Fruit fly (Drosophila melanogaster) whole organism: Measurements from ENCODE around the gene mtDNA-helicase.

Source experiments
- CG8478 ChIP-seq: fragments of >200 bp; optimal IDR thresholded peaks from 2 replicates; lab custom pipeline; 2018; ENCODE audit warnings: inconsistent platforms
- Dll ChIP-seq: fragments of >200 bp; optimal IDR thresholded peaks from 2 replicates; lab custom pipeline; 2017
- EcR ChIP-seq, 2 experiments: fragments of >200 bp; optimal IDR thresholded peaks; 2 replicates each; lab custom pipeline; 2017; ENCODE audit warnings: missing biosample characterization in 2 of 2, missing genetic modification characterization in 2 of 2, missing genetic modification reagents in 2 of 2
- pan ChIP-seq: fragments of >200 bp; optimal IDR thresholded peaks from 2 replicates; lab custom pipeline; 2017
- psq ChIP-seq: fragments of >200 bp; optimal IDR thresholded peaks from 2 replicates; lab custom pipeline; 2017
- usp ChIP-seq: fragments of >200 bp; optimal IDR thresholded peaks from 2 replicates; lab custom pipeline; 2017; ENCODE audit warnings: missing biosample characterization, missing genetic modification characterization, mixed read lengths

Gene mtDNA-helicase

DNA sequence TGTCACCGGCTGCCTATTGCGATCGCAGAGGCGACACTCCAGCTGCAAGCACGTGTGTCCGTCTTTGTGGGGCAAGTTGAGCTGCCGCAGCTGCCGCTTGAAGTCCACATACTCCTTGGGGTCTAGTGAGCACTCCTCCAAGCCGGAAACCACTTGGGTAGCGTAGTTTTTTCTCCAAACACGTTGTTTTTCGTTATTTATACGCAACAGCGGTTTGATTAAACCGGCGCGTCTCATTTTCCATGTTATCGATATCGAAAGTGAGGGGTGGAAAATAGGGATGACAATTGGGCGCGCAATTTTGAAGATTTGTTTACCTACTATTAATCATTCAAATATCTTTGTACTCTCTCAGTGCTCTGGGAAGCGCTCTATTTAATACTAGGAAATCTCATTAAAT, at the start of gene mtDNA-helicase:
Gene mtDNA-helicase, minus strand, starts transcription at position 264 of the 400 bp plus-strand sequence.
- TF ChIP-seq pan (lab: Kevin White, UChicago), result no peak
- TF ChIP-seq psq (lab: Kevin White, UChicago), result no peak
- no peak for TF ChIP-seq Dll
- TF ChIP-seq CG8478 (lab: Kevin White, UChicago), result no peak
- TF ChIP-seq usp (GFP tag; lab: Kevin White, UChicago), result no peak
- TF ChIP-seq EcR (GFP tag; optimal IDR thresholded peaks at IDR 0.05; lab: Kevin White, UChicago), result no peak

DNA sequence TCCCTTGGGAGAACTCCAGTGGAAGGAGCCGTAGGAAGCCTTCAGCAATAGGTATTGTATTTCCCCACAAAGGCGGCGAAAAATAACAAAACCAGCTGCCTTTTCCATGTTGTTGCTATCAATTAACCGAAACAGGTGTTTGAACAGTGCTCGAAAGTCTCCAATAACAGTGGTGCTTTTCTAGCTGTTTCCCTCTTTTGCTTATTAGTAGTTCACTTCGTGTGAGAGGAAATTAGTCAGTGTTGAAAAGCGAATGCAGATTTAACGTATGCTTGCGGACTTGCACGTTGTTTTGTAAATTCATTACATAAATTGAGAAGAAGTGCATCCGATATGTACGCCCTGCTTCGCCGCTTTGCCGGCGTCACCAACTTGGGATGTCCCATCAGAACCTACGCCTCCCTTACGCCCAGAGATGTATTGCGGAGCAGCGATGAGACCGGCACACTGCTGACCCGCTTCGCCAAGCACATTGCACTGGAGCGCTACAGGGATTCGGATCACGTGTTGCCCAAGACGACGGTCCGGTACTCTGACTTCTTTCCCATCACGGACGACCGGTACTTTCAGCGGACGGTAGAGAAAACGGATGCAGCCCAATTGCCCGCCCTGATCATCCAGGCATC, 45.5 kb upstream of the mtDNA-helicase start, which contains the start of the genes Datp and CG4619:
Gene Datp, minus strand, starts transcription at position 160 of the 626 bp plus-strand sequence.
Gene CG4619, plus strand, starts transcription at position 233 of the 626 bp plus-strand sequence.
- no peak for TF ChIP-seq EcR (GFP tag; optimal IDR thresholded peaks at IDR 0.05; lab: Kevin White, UChicago)
- no peak for TF ChIP-seq Dll
- no peak for TF ChIP-seq psq (lab: Kevin White, UChicago)
- TF ChIP-seq pan (lab: Kevin White, UChicago), result no peak

DNA sequence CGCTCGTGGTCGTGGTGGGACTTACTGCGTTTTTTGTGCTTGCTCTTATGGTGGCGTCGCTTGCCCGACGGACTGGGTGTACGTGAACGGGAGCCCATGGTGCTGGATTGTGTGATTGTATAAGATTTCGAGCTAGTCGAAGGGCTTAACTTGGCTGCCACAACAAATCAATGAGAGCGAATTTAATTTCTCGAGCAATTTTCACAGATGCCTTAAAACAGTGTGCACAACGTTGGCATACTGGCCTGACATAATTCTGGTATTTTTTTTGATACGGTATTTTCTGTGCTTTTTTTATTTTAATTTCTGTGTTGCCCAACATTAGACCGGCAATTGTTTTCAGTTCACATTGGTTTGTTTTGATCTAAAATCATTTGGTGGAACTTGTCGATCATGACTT, 44.7 kb upstream of the mtDNA-helicase start, which contains the start of gene Arglu1:
Gene Arglu1, minus strand, starts transcription at position 227 of the 400 bp plus-strand sequence.
- no peak for TF ChIP-seq CG8478 (lab: Kevin White, UChicago)
- TF ChIP-seq EcR (GFP tag; optimal IDR thresholded peaks at IDR 0.05; lab: Kevin White, UChicago), result no peak
- TF ChIP-seq pan (lab: Kevin White, UChicago), result no peak
- no peak for TF ChIP-seq Dll
- TF ChIP-seq usp (GFP tag; lab: Kevin White, UChicago), result no peak
- TF ChIP-seq psq (lab: Kevin White, UChicago), result no peak

DNA sequence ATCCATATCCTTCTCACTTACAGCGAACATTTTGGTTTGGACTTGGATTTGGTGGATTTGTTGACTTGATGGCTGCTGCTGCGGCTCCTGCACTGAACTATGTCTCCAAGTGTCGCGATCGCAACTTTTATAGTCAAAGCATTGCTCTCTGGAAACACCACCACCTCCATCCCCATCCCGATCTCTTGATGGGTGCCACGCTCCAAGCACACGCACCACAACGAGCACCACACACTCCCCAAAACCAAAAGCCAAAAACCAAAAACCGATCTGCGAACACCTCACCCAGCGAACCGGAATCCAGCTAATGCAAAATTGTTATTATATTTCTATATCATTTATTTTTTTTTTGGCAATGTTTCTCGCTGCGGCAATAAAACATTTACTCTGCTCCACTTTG, 39.8 kb upstream of the mtDNA-helicase start, which contains the start of gene Cpr30F:
Gene Cpr30F, minus strand, starts transcription at position 101 of the 400 bp plus-strand sequence.
- no peak for TF ChIP-seq EcR (GFP tag; optimal IDR thresholded peaks at IDR 0.05; lab: Kevin White, UChicago)
- no peak for TF ChIP-seq Dll
- TF ChIP-seq psq (lab: Kevin White, UChicago), result no peak
- no peak for TF ChIP-seq CG8478 (lab: Kevin White, UChicago)
- TF ChIP-seq usp (GFP tag; lab: Kevin White, UChicago), result no peak
- TF ChIP-seq pan (lab: Kevin White, UChicago), result no peak

DNA sequence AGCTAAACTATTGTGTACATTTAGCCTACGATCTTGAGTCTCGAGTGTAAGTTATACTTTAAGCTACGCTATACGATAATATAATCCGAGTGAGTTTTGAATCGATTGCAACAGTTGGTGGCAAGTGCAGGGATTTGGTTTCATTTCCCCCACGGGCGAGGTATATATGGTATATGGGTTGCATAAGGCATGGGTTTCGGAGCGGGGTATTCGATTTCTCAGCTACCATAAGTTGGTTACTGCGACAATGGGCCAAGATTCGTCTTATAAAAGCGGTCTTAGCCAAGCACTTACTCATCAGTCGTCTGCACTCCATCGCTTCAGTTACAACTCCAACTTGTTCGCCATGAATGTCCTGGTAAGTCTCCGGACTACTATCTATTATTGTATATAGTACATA, 37.0 kb upstream of the mtDNA-helicase start, which contains the start of gene CG42367:
Gene CG42367, plus strand, starts transcription at position 301 of the 400 bp plus-strand sequence.
- TF ChIP-seq EcR (GFP tag; optimal IDR thresholded peaks at IDR 0.05; lab: Kevin White, UChicago) (no peak), CG8478 (lab: Kevin White, UChicago) (no peak), pan (lab: Kevin White, UChicago) (no peak), Dll (no peak), usp (GFP tag; lab: Kevin White, UChicago) (no peak), psq (lab: Kevin White, UChicago) (no peak)

DNA sequence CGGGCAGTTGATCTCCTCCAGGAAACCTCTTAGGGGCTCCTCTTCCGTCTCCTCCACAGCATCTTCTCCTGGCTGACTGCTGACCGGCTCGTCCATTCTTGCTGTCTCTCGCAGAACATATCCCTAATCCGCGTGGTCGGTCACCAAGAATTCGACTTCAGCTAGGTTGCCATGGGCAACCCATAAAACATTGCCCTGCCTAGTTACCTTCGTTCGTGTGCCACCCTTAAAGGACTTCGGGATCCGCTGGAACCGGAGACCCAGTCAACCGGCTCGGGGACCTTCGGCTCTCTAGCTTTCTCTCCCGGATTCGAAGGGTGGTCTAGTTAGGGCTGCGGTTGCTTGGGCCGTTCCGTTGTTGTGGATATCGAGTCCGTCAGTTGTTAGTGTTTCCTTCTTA, 31.5 kb upstream of the mtDNA-helicase start, which contains the start of the genes TbCMF46 and CG42366:
Gene TbCMF46, minus strand, starts transcription at position 101 of the 400 bp plus-strand sequence.
Gene CG42366, plus strand, starts transcription at position 397 of the 400 bp plus-strand sequence.
- no peak for TF ChIP-seq usp (GFP tag; lab: Kevin White, UChicago)
- no peak for TF ChIP-seq psq (lab: Kevin White, UChicago)
- no peak for TF ChIP-seq CG8478 (lab: Kevin White, UChicago)
- no peak for TF ChIP-seq Dll
- no peak for TF ChIP-seq pan (lab: Kevin White, UChicago)
- no peak for TF ChIP-seq EcR (GFP tag; optimal IDR thresholded peaks at IDR 0.05; lab: Kevin White, UChicago)

DNA sequence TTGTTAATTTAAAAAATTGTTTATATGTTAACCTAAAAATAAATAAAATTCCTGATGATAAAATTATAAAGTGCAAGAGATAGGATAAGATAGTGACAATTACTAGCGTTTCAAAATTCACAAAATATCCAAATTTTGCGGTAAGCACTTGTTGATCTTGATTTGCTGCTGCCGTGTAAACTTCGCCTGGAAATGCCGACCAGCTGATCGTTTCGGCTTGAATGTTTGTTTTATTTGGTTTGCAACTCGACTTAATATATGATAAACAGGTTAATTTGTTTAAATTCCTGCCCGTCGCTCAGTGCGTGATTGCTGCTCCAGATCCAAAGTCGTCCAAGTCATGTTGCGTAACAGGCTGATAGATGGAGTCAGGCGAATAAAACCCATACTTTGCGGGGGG, 28.2 kb upstream of the mtDNA-helicase start, which contains the start of gene CG4592:
Gene CG4592, plus strand, starts transcription at position 233 of the 400 bp plus-strand sequence.
- TF ChIP-seq pan (lab: Kevin White, UChicago) (no peak), usp (GFP tag; lab: Kevin White, UChicago) (no peak), CG8478 (lab: Kevin White, UChicago) (no peak), Dll (no peak), EcR (GFP tag; optimal IDR thresholded peaks at IDR 0.05; lab: Kevin White, UChicago) (no peak), psq (lab: Kevin White, UChicago) (no peak)

DNA sequence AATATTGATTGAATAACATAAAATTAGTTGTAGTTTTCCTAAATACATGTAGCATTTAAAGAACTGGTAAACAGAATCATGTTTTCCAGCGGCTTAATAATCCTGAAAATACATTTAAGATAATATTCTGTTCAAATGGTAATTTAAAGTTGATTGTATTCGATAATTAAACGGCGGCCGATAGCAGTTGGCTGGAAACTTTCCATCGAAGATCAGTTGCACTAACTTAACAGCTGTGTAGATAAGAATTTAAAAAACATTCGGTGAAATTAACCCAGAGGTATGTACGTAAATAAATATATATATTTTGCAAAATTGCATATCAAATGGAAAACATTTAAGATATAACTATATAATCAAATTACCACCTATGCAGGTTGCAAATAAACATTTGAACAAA, 26.7 kb upstream of the mtDNA-helicase start, which contains the start of gene CG4594:
Gene CG4594, plus strand, starts transcription at position 212 of the 400 bp plus-strand sequence.
- no peak for TF ChIP-seq usp (GFP tag; lab: Kevin White, UChicago)
- no peak for TF ChIP-seq psq (lab: Kevin White, UChicago)
- no peak for TF ChIP-seq pan (lab: Kevin White, UChicago)
- no peak for TF ChIP-seq EcR (GFP tag; optimal IDR thresholded peaks at IDR 0.05; lab: Kevin White, UChicago)
- TF ChIP-seq Dll, result no peak
- no peak for TF ChIP-seq CG8478 (lab: Kevin White, UChicago)

DNA sequence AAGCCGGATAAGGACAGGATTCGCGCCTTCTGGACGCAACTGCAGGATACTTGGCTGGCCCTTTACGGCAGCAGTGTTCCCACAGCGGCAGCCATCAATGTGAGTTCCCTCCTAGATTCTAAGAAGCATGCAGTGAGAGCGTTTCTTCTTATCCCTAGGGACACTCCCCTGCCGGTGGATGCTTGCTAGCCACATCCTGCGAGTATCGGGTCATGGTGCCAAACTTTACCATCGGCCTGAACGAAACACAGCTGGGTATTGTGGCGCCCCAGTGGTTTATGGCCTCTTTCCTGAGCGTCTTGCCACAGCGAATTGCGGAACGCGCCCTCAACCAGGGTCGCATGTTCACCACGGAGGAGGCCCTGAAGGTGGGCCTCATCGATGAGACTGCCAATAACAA, 26.0 kb upstream of the mtDNA-helicase start:
- no peak for TF ChIP-seq pan (lab: Kevin White, UChicago)
- no peak for TF ChIP-seq EcR (GFP tag; optimal IDR thresholded peaks at IDR 0.05; lab: Kevin White, UChicago)
- TF ChIP-seq usp (GFP tag; lab: Kevin White, UChicago), result no peak
- TF ChIP-seq Dll, result no peak
- TF ChIP-seq psq (lab: Kevin White, UChicago), result no peak
- TF ChIP-seq CG8478 (lab: Kevin White, UChicago), result no peak

DNA sequence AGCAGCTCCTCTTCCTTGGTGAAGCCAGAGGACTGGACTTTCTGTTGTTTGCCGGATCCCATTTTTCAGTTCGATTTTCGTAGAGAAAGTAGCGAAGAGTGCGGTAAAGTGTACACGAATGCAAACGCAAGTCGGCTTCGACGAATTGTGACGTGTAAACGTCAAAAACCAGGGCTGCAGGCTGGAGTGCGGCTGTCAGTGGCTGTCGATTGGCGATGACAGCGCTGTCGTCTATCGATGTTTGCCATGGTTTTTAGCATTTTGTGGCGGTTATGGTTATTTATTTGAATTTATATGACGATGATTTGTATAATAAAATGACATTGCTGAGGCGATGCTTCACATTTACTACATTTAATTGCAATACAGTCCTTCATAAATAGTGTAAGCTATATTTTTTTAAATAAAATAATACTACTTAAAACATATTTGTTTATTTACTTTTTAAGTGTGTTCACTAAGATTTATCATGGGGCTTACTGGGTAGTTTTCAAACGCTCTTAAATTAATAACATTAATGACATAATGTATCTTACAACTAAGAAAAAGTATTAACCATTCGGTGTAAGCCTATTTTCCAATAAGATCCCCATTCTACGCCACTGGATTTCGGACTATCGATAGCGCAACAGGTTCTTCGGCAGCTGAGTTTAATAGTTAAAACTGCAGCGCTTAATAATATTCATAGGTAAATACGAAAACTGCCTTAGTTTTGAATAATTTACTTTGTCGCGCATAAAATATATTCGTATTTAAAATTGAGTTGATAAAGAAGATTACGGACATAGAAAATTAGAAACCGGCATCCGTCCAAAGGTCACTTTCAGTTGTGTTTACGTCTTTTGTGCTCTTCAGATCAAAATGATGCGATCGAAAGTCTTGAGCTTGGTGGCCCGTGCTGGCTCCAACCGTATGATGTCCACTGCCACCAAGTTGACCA, 25.0 kb upstream of the mtDNA-helicase start, which contains the start of the genes CG5885 and CG4598:
Gene CG5885, minus strand, starts transcription at position 311 of the 940 bp plus-strand sequence.
Gene CG4598, plus strand, starts transcription at position 599 of the 940 bp plus-strand sequence.
- no peak for TF ChIP-seq EcR (GFP tag; optimal IDR thresholded peaks at IDR 0.05; lab: Kevin White, UChicago)
- no peak for TF ChIP-seq CG8478 (lab: Kevin White, UChicago)
- no peak for TF ChIP-seq pan (lab: Kevin White, UChicago)
- no peak for TF ChIP-seq usp (GFP tag; lab: Kevin White, UChicago)
- no peak for TF ChIP-seq Dll
- TF ChIP-seq psq (lab: Kevin White, UChicago), result no peak
